Fruit fly (Drosophila melanogaster): ENCODE measurements around the gene CG3862.

Gene CG3862

dm6 chr2L:819315-820032, 6.2 kb downstream of the CG3862 start, which contains the start of the genes PGAP2 and Clp:
PGAP2 (minus strand) TSS chr2L:819508.
Clp (plus strand) TSS chr2L:819964.
- TF ChIP-seq achi (GFP tag; optimal IDR thresholded peaks at IDR 0.05) (no peak), Hr38 (GFP tag; optimal IDR thresholded peaks at IDR 0.05) (no peak), fd85E (GFP tag; optimal IDR thresholded peaks at IDR 0.05) (no peak), CG10631 (GFP tag; optimal IDR thresholded peaks at IDR 0.05) (no peak), Sox15 (GFP tag; optimal IDR thresholded peaks at IDR 0.05) (peak; percentile 57), CG1621 (tag; optimal IDR thresholded peaks at IDR 0.05) (no peak), pdm3 (GFP tag; optimal IDR thresholded peaks at IDR 0.05) (no peak), CG32006 (GFP tag; optimal IDR thresholded peaks at IDR 0.05) (no peak), CG6792 (GFP tag; optimal IDR thresholded peaks at IDR 0.05) (peak; percentile 50), CG3919 (GFP tag; optimal IDR thresholded peaks at IDR 0.05) (peak; percentile 44), OdsH (GFP tag; optimal IDR thresholded peaks at IDR 0.05) (no peak), Ets21C (GFP tag; optimal IDR thresholded peaks at IDR 0.05) (peak; percentile 70), topi (GFP tag; optimal IDR thresholded peaks at IDR 0.05) (no peak), CG11294 (GFP tag; IDR thresholded peaks at IDR 0.05) (no peak; the same call in 1 of the 2 replicates), CG9139 (GFP tag; optimal IDR thresholded peaks at IDR 0.05) (no peak), Gug (GFP tag; IDR thresholded peaks at IDR 0.05) (peak; percentile 50), vri (GFP tag; optimal IDR thresholded peaks at IDR 0.05) (no peak), Hr4 (GFP tag; optimal IDR thresholded peaks at IDR 0.05) (no peak), CG31627 (GFP tag; optimal IDR thresholded peaks at IDR 0.05) (peak; percentile 71), CG34406 (GFP tag; optimal IDR thresholded peaks at IDR 0.05) (peak; percentile 38), Sox14 (GFP tag; optimal IDR thresholded peaks at IDR 0.05) (peak; percentile 64), Hr39 (GFP tag; optimal IDR thresholded peaks at IDR 0.05) (peak; percentile 64), Sox102F (GFP tag; optimal IDR thresholded peaks at IDR 0.05) (no peak), cyc (GFP tag; optimal IDR thresholded peaks at IDR 0.05) (peak; percentile 64), Eip78C (GFP tag) (peak; percentile 90), Blimp-1 (GFP tag; optimal IDR thresholded peaks at IDR 0.05) (peak; percentile 3), fd59A (GFP tag; optimal IDR thresholded peaks at IDR 0.05) (peak; percentile 51), CG16779 (tag; optimal IDR thresholded peaks at IDR 0.05) (no peak), net (GFP tag; optimal IDR thresholded peaks at IDR 0.05) (no peak), fkh (GFP tag; optimal IDR thresholded peaks at IDR 0.05) (peak; percentile 84), CG7368 (GFP tag; optimal IDR thresholded peaks at IDR 0.05) (peak; percentile 46), CG10669 (GFP tag; optimal IDR thresholded peaks at IDR 0.05) (peak; percentile 57), ss (GFP tag; optimal IDR thresholded peaks at IDR 0.05) (peak in 1 of 2 experiments; percentile 48), esn (GFP tag; optimal IDR thresholded peaks at IDR 0.05) (peak; percentile 80), dsx (GFP tag; optimal IDR thresholded peaks at IDR 0.05; ENCODE audit: poor library complexity, severe bottlenecking) (no peak), CG8632 (GFP tag; optimal IDR thresholded peaks at IDR 0.05) (peak; percentile 41), svp (GFP tag) (peak; percentile 86), Ets96B (tag; optimal IDR thresholded peaks at IDR 0.05) (peak; percentile 69), Met (GFP tag; optimal IDR thresholded peaks at IDR 0.05) (no peak), CG11762 (GFP tag; optimal IDR thresholded peaks at IDR 0.05; ENCODE audit: insufficient read depth) (peak; percentile 45), Eip93F (GFP tag; optimal IDR thresholded peaks at IDR 0.05) (peak; percentile 63), CG6163 (GFP tag; IDR thresholded peaks at IDR 0.05) (peak; percentile 69), CG3032 (tag; optimal IDR thresholded peaks at IDR 0.05) (peak; percentile 74), eg (GFP tag; IDR thresholded peaks at IDR 0.05) (peak; percentile 71), CG8119 (GFP tag; IDR thresholded peaks at IDR 0.05) (peak; percentile 46; the same call in 2 of the 3 replicates), CG6808 (GFP tag; optimal IDR thresholded peaks at IDR 0.05) (peak; percentile 2), salr (GFP tag; optimal IDR thresholded peaks at IDR 0.05) (peak in 1 of 2 experiments; percentile 14), spab (GFP tag; optimal IDR thresholded peaks at IDR 0.05) (peak; percentile 12), Lpt (GFP tag; optimal IDR thresholded peaks at IDR 0.05) (peak; percentile 13), CG4318 (GFP tag; optimal IDR thresholded peaks at IDR 0.05) (no peak), CG6276 (GFP tag; optimal IDR thresholded peaks at IDR 0.05) (no peak)

All from whole organism, prepupa.